Worm (Caenorhabditis elegans): ENCODE data around the gene C03A7.2.

C03A7.2 gene

DNA sequence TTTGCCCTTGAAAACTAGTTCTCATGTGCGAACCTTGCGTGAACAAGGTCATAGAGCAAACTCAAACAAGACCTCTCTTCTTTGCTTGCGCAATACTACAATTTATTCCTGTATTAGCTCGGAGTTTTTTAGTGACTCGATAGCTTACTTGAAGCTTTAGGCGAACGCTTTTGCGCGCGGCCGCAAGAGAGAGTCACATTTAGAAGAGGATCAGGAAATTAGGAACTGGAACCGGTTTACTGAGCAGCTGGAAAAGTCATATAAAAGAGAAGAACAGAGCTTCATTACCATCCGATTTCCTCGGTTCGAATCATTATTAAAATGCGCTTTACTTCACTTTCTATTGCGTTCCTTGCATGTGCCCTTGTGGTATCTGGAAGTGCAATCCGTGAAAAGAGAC is 23.4 kb upstream of the C03A7.2 start, which contains the start of gene abu-15:
TSS of gene abu-15 (plus strand) at position 301 of the 400 bp plus-strand sequence.
- TF ChIP-seq nhr-23 (tag; optimal IDR thresholded peaks at IDR 0.05) (no peak), elt-3 (tag; optimal IDR thresholded peaks at IDR 0.05) (no peak), lin-39 (tag; optimal IDR thresholded peaks at IDR 0.05) (no peak), ZK546.5 (tag; optimal IDR thresholded peaks at IDR 0.05) (no peak), elt-1 (tag; optimal IDR thresholded peaks at IDR 0.05) (no peak), ama-1 (optimal IDR thresholded peaks at IDR 0.05) (no peak), ztf-11 (tag; optimal IDR thresholded peaks at IDR 0.05) (no peak), jun-1 (tag; optimal IDR thresholded peaks at IDR 0.05) (no peak), fkh-2 (tag; optimal IDR thresholded peaks at IDR 0.05) (no peak), nhr-76 (tag; optimal IDR thresholded peaks at IDR 0.05) (no peak), skn-1 (tag; optimal IDR thresholded peaks at IDR 0.05) (no peak), elt-2 (tag; optimal IDR thresholded peaks at IDR 0.05) (no peak), mdl-1 (tag; optimal IDR thresholded peaks at IDR 0.05) (no peak), eor-1 (tag; optimal IDR thresholded peaks at IDR 0.05) (no peak), nhr-67 (tag; optimal IDR thresholded peaks at IDR 0.05) (no peak), nfya-1 (tag; optimal IDR thresholded peaks at IDR 0.05; ENCODE audit: insufficient read depth) (no peak)

DNA sequence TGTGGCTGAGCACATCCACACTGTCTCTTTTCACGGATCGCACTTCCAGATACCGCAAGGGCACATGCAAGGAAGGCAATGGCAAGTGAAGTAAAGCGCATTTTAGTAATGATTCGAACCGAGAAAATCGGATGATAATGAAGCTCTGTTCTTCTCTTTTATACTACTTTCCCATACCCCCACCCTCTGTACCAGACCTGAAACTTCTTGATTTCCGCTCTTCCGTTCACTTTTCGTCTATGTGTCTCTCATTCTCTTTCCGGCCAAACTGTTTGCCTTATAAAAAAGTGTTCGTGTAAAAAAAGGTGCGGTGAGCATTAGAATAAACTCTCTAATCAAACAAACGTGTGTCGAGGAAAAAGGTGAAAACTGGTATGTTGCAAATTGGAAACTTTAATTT is 19.9 kb upstream of the C03A7.2 start, which contains the start of gene abu-6:
TSS of gene abu-6 (minus strand) at position 101 of the 400 bp plus-strand sequence.
- TF ChIP-seq lsy-12 (tag; optimal IDR thresholded peaks at IDR 0.05) = no peak
- no peak for TF ChIP-seq fos-1 (tag; optimal IDR thresholded peaks at IDR 0.05)
- no peak for TF ChIP-seq sea-2 (GFP tag; optimal IDR thresholded peaks at IDR 0.05)
- TF ChIP-seq nhr-67 (tag; optimal IDR thresholded peaks at IDR 0.05) = no peak
- TF ChIP-seq nhr-237 (tag; optimal IDR thresholded peaks at IDR 0.05) = no peak
- no peak for TF ChIP-seq ceh-28 (tag; optimal IDR thresholded peaks at IDR 0.05)
- no peak for TF ChIP-seq ceh-9 (tag; optimal IDR thresholded peaks at IDR 0.05)
- TF ChIP-seq nhr-25 (tag; optimal IDR thresholded peaks at IDR 0.05) = no peak
- TF ChIP-seq eor-1 (tag; optimal IDR thresholded peaks at IDR 0.05) = no peak
- no peak for TF ChIP-seq unc-39 (tag; optimal IDR thresholded peaks at IDR 0.05)
- TF ChIP-seq nhr-11 (tag; optimal IDR thresholded peaks at IDR 0.05) = no peak
- TF ChIP-seq elt-2 (tag; optimal IDR thresholded peaks at IDR 0.05) = no peak
- no peak for TF ChIP-seq ztf-11 (tag; optimal IDR thresholded peaks at IDR 0.05)
- no peak for TF ChIP-seq mdl-1 (tag; optimal IDR thresholded peaks at IDR 0.05)
- no peak for TF ChIP-seq ceh-16 (tag; optimal IDR thresholded peaks at IDR 0.05)
- TF ChIP-seq skn-1 (tag; optimal IDR thresholded peaks at IDR 0.05) = no peak
- TF ChIP-seq pqm-1 (tag; optimal IDR thresholded peaks at IDR 0.05) = no peak
- no peak for TF ChIP-seq pha-4 (tag; optimal IDR thresholded peaks at IDR 0.05)
- TF ChIP-seq snpc-4 (tag; optimal IDR thresholded peaks at IDR 0.05) = no peak

DNA sequence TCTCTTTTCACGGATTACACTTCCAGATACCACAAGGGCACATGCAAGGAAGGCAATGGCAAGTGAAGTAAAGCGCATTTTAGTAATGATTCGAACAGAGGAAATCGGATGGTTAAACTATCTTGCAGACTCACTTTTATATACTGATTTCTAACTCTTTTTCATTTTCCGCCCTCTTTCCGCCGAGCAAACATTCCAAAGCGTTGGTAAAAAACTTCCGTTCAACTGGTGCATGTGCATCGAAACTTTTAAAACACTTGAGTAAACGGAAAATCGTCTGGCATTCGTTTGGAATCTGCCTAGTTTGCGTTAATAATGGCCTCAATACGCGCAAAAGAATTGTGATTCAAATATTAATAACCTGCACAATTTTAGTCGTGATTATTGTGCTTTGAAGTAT is 17.0 kb upstream of the C03A7.2 start, which contains the start of gene abu-7:
TSS of gene abu-7 (minus strand) at position 101 of the 400 bp plus-strand sequence.
- TF ChIP-seq nhr-28 (tag; optimal IDR thresholded peaks at IDR 0.05) (no peak), lin-15B (tag; optimal IDR thresholded peaks at IDR 0.05) (no peak), hmg-11 (tag; optimal IDR thresholded peaks at IDR 0.05) (no peak), nfya-1 (tag; optimal IDR thresholded peaks at IDR 0.05; ENCODE audit: insufficient read depth) (no peak), ceh-28 (tag; optimal IDR thresholded peaks at IDR 0.05) (no peak), aly-2 (tag; optimal IDR thresholded peaks at IDR 0.05) (no peak), elt-3 (tag; optimal IDR thresholded peaks at IDR 0.05) (no peak), nhr-67 (tag; optimal IDR thresholded peaks at IDR 0.05) (no peak), unc-39 (tag; optimal IDR thresholded peaks at IDR 0.05) (no peak)

DNA sequence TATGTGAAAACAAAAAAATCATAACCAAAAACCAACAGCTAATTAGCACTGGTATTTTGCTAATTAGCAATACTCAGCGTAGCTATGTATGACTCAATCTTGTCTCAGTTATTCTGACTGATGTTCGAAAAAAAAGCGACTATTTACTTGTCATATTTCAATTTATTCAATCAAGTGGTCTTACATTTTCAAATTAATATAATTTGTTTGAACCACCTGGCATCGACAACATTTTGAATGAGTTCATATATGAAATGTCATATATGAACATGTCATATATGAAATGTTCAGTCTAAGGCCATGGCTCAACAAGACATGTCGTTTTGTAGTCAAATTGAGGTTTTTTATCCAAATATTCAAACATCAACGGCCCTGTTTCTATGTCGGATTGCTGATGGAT is 16.3 kb upstream of the C03A7.2 start, which contains the start of gene srw-140:
TSS of gene srw-140 (plus strand) at position 301 of the 400 bp plus-strand sequence.
- TF ChIP-seq ceh-82 (tag; optimal IDR thresholded peaks at IDR 0.05) = no peak
- no peak for TF ChIP-seq sea-2 (GFP tag; optimal IDR thresholded peaks at IDR 0.05)
- TF ChIP-seq nhr-76 (tag; optimal IDR thresholded peaks at IDR 0.05) = no peak
- TF ChIP-seq nfya-1 (tag; optimal IDR thresholded peaks at IDR 0.05; ENCODE audit: insufficient read depth) = no peak
- no peak for TF ChIP-seq ceh-9 (tag; optimal IDR thresholded peaks at IDR 0.05)
- TF ChIP-seq snpc-4 (tag; optimal IDR thresholded peaks at IDR 0.05) = no peak
- no peak for TF ChIP-seq daf-12 (tag; optimal IDR thresholded peaks at IDR 0.05)
- TF ChIP-seq R02D3.7 (tag; optimal IDR thresholded peaks at IDR 0.05) = no peak
- no peak for TF ChIP-seq eor-1 (tag; optimal IDR thresholded peaks at IDR 0.05)
- TF ChIP-seq nhr-67 (tag; optimal IDR thresholded peaks at IDR 0.05) = no peak

All from whole organism, L3 larva.